Worm (Caenorhabditis elegans): ENCODE measurements around the gene F58G1.7.

ce11 chrII:12931456-12931923 lies 16.6 kb downstream of the F58G1.7 start, which contains the start of gene dct-18:
- TF ChIP-seq ama-1 (optimal IDR thresholded peaks at IDR 0.05): no peak
- TF ChIP-seq ama-1 (GFP tag; optimal IDR thresholded peaks at IDR 0.05): no peak
- no peak for TF ChIP-seq egl-18 (GFP tag; IDR thresholded peaks at IDR 0.05)
- TF ChIP-seq efl-1 (GFP tag; optimal IDR thresholded peaks at IDR 0.05): no peak
- TF ChIP-seq ztf-25 (GFP tag; IDR thresholded peaks at IDR 0.05): no peak

Data from whole organism, young adult.